Worm (Caenorhabditis elegans): ENCODE measurements around the gene atln-2.
"Not testable (repeated sequence)": the region's sequence is repeated elsewhere in the genome, so short reads cannot be mapped to it uniquely, and the experiment has no call there.

Gene atln-2

ce11 chrIV:14981311-14981710 lies at the start of gene atln-2:
Gene atln-2, plus strand, starts transcription at chrIV:14981611.
- TF ChIP-seq sem-2 (GFP tag; optimal IDR thresholded peaks at IDR 0.05) (no peak), nhr-28 (tag; optimal IDR thresholded peaks at IDR 0.05) (no peak), cnd-1 (tag; optimal IDR thresholded peaks at IDR 0.05) (no peak), lin-13 (tag; optimal IDR thresholded peaks at IDR 0.05) (no peak), bed-3 (GFP tag; optimal IDR thresholded peaks at IDR 0.05) (no peak), unc-120 (tag; optimal IDR thresholded peaks at IDR 0.05; ENCODE audit: poor library complexity, severe bottlenecking) (no peak), mls-2 (tag; optimal IDR thresholded peaks at IDR 0.05) (no peak), unc-62 (GFP tag; optimal IDR thresholded peaks at IDR 0.05) (no peak)

- TF ChIP-seq nhr-2 (tag; optimal IDR thresholded peaks at IDR 0.05) (no peak), cnd-1 (tag; optimal IDR thresholded peaks at IDR 0.05) (no peak), bed-3 (GFP tag; optimal IDR thresholded peaks at IDR 0.05) (no peak), blmp-1 (tag; optimal IDR thresholded peaks at IDR 0.05) (no peak), hlh-1 (tag; optimal IDR thresholded peaks at IDR 0.05) (no peak), unc-39 (tag; optimal IDR thresholded peaks at IDR 0.05) (no peak), tbx-8 (GFP tag; optimal IDR thresholded peaks at IDR 0.05) (no peak), pha-4 (tag; optimal IDR thresholded peaks at IDR 0.05) (no peak), nhr-237 (tag; optimal IDR thresholded peaks at IDR 0.05) (no peak), unc-62 (GFP tag; optimal IDR thresholded peaks at IDR 0.05) (no peak), ztf-11 (tag; optimal IDR thresholded peaks at IDR 0.05) (no peak), ceh-39 (tag; optimal IDR thresholded peaks at IDR 0.05) (no peak), lin-32 (GFP tag; optimal IDR thresholded peaks at IDR 0.05) (no peak), sem-2 (GFP tag; optimal IDR thresholded peaks at IDR 0.05) (no peak), ceh-83 (GFP tag; optimal IDR thresholded peaks at IDR 0.05) (no peak), mls-2 (tag; optimal IDR thresholded peaks at IDR 0.05) (no peak), unc-120 (tag; optimal IDR thresholded peaks at IDR 0.05; ENCODE audit: poor library complexity, severe bottlenecking) (no peak)
These were observed 48.8 kb upstream of the atln-2 start, which contains the start of gene Y57G11C.1131 for ce11 chrIV:14932640-14933039. Gene Y57G11C.1131, plus strand, starts transcription at chrIV:14932972.

- no peak for TF ChIP-seq ztf-11 (tag; optimal IDR thresholded peaks at IDR 0.05)
- TF ChIP-seq ceh-83 (GFP tag; optimal IDR thresholded peaks at IDR 0.05) = no peak
- TF ChIP-seq bed-3 (GFP tag; optimal IDR thresholded peaks at IDR 0.05) = no peak
- no peak for TF ChIP-seq nhr-237 (tag; optimal IDR thresholded peaks at IDR 0.05)
- TF ChIP-seq drap-1 (GFP tag; optimal IDR thresholded peaks at IDR 0.05) = no peak
- no peak for TF ChIP-seq nhr-12 (tag; optimal IDR thresholded peaks at IDR 0.05)
- no peak for TF ChIP-seq mls-2 (tag; optimal IDR thresholded peaks at IDR 0.05)
- no peak for TF ChIP-seq lsy-2 (tag; optimal IDR thresholded peaks at IDR 0.05)
- TF ChIP-seq sptf-1 (tag; optimal IDR thresholded peaks at IDR 0.05) = no peak
- TF ChIP-seq zip-8 (tag; optimal IDR thresholded peaks at IDR 0.05) = no peak
- TF ChIP-seq elt-3 (tag; optimal IDR thresholded peaks at IDR 0.05) = no peak
- TF ChIP-seq unc-62 (GFP tag; optimal IDR thresholded peaks at IDR 0.05) = no peak
- TF ChIP-seq nhr-28 (tag; optimal IDR thresholded peaks at IDR 0.05) = no peak
- no peak for TF ChIP-seq hlh-1 (tag; optimal IDR thresholded peaks at IDR 0.05)
- TF ChIP-seq mab-5 (tag; optimal IDR thresholded peaks at IDR 0.05) = no peak
- no peak for TF ChIP-seq cnd-1 (tag; optimal IDR thresholded peaks at IDR 0.05)
- no peak for TF ChIP-seq unc-120 (tag; optimal IDR thresholded peaks at IDR 0.05; ENCODE audit: poor library complexity, severe bottlenecking)
- TF ChIP-seq blmp-1 (tag; optimal IDR thresholded peaks at IDR 0.05) = no peak
- no peak for TF ChIP-seq ces-1 (GFP tag; optimal IDR thresholded peaks at IDR 0.05)
These were observed 44.4 kb upstream of the atln-2 start, which contains the start of gene Y57G11C.1144 for ce11 chrIV:14937017-14937416. Gene Y57G11C.1144, plus strand, starts transcription at chrIV:14937317.

- not testable (repeated sequence) for TF ChIP-seq ztf-11 (tag; optimal IDR thresholded peaks at IDR 0.05); nhr-12 (tag; optimal IDR thresholded peaks at IDR 0.05); ham-2 (GFP tag; optimal IDR thresholded peaks at IDR 0.05)
These were observed 42.8 kb upstream of the atln-2 start, which contains the start of gene Y57G11C.30 for ce11 chrIV:14938596-14938995. Gene Y57G11C.30, plus strand, starts transcription at chrIV:14938896.

ce11 chrIV:14944234-14944633 lies 37.2 kb upstream of the atln-2 start, which contains the start of gene Y57G11C.48:
Gene Y57G11C.48, minus strand, starts transcription at chrIV:14944334.
- TF ChIP-seq ces-1 (GFP tag; optimal IDR thresholded peaks at IDR 0.05) = no peak
- TF ChIP-seq nhr-12 (tag; optimal IDR thresholded peaks at IDR 0.05) = no peak

- no peak for TF ChIP-seq nhr-2 (tag; optimal IDR thresholded peaks at IDR 0.05)
- TF ChIP-seq nhr-28 (tag; optimal IDR thresholded peaks at IDR 0.05) = no peak
- no peak for TF ChIP-seq mep-1 (tag; optimal IDR thresholded peaks at IDR 0.05)
- TF ChIP-seq pha-4 (tag; optimal IDR thresholded peaks at IDR 0.05) = no peak
- no peak for TF ChIP-seq ceh-39 (tag; optimal IDR thresholded peaks at IDR 0.05)
- no peak for TF ChIP-seq unc-62 (GFP tag; optimal IDR thresholded peaks at IDR 0.05)
- no peak for TF ChIP-seq unc-120 (tag; optimal IDR thresholded peaks at IDR 0.05; ENCODE audit: poor library complexity, severe bottlenecking)
- no peak for TF ChIP-seq snpc-4 (tag; optimal IDR thresholded peaks at IDR 0.05)
- no peak for TF ChIP-seq ham-2 (GFP tag; optimal IDR thresholded peaks at IDR 0.05)
- no peak for TF ChIP-seq blmp-1 (tag; optimal IDR thresholded peaks at IDR 0.05)
- no peak for TF ChIP-seq M03D4.4 (tag; optimal IDR thresholded peaks at IDR 0.05)
- no peak for TF ChIP-seq sptf-1 (tag; optimal IDR thresholded peaks at IDR 0.05)
These were observed 32.4 kb upstream of the atln-2 start for ce11 chrIV:14949048-14949447.

Measured in whole organism, mixed stage, embryonic.